Fruit fly (Drosophila melanogaster) whole organism, embryonic: Measurements from ENCODE around the gene PGRP-LF.

Experiments
- ATbp ChIP-seq: fragments of 200-800 bp; sonication (Bioruptor generic); optimal IDR thresholded peaks from 2 replicates; lab custom pipeline; 2017; ENCODE audit warnings: missing biosample characterization, mild to moderate bottlenecking, missing genetic modification characterization, missing genetic modification reagents
- Atf6 ChIP-seq: fragments of 200-800 bp; sonication (Bioruptor generic); IDR thresholded peaks from 2 replicates; pipeline ENCODE4 v1.3.6; 2022; ENCODE audit warnings: missing biosample characterization, missing genetic modification characterization
- Bgb ChIP-seq: fragments of 200-800 bp; sonication (Bioruptor generic); IDR thresholded peaks from 2 replicates; pipeline ENCODE4 v1.3.6; 2022; ENCODE audit warnings: missing biosample characterization, missing genetic modification characterization; ENCODE audit not compliant: partially characterized antibody
- CG11723 ChIP-seq: fragments of 200-800 bp; sonication (Bioruptor generic); optimal IDR thresholded peaks from 2 replicates; lab custom pipeline; 2017; ENCODE audit warnings: missing biosample characterization, mild to moderate bottlenecking, missing genetic modification characterization
- CG15269 ChIP-seq: fragments of 200-800 bp; sonication (Bioruptor generic); optimal IDR thresholded peaks from 2 replicates; lab custom pipeline; 2018; ENCODE audit warnings: missing biosample characterization, mild to moderate bottlenecking, missing genetic modification characterization, moderate library complexity
- CG15479 ChIP-seq: fragments of 200-800 bp; sonication (Bioruptor generic); optimal IDR thresholded peaks from 3 replicates; lab custom pipeline; 2019; ENCODE audit warnings: missing biosample characterization, mild to moderate bottlenecking, missing genetic modification characterization, moderate library complexity
- CG34376 ChIP-seq: fragments of 200-800 bp; sonication (Bioruptor generic); optimal IDR thresholded peaks from 2 replicates; lab custom pipeline; 2018; ENCODE audit warnings: missing biosample characterization, mild to moderate bottlenecking, missing genetic modification characterization
- CG3995 ChIP-seq: fragments of 200-800 bp; sonication (Bioruptor generic); optimal IDR thresholded peaks from 3 replicates; lab custom pipeline; 2016; ENCODE audit warnings: missing biosample characterization, missing genetic modification characterization
- CG43689 ChIP-seq: fragments of 200-800 bp; sonication (Bioruptor generic); IDR thresholded peaks from 2 replicates; pipeline ENCODE4 v1.3.6; 2022; ENCODE audit warnings: missing biosample characterization, missing genetic modification characterization
- CG7839 ChIP-seq: fragments of 200-800 bp; sonication (Bioruptor generic); optimal IDR thresholded peaks from 3 replicates; lab custom pipeline; 2018; ENCODE audit warnings: missing biosample characterization, mild to moderate bottlenecking, missing genetic modification characterization, moderate library complexity
- CG8290 ChIP-seq, 3 experiments: fragments of 200-800 bp; sonication (Bioruptor generic); optimal IDR thresholded peaks; 2 replicates each; lab custom pipeline; 2016 to 2019; ENCODE audit warnings: missing biosample characterization in 3 of 3, missing genetic modification characterization in 3 of 3, mild to moderate bottlenecking in 2 of 3, moderate library complexity in 1 of 3
- Deaf1 ChIP-seq: fragments of 200-800 bp; optimal IDR thresholded peaks from 3 replicates; lab custom pipeline; 2019; ENCODE audit warnings: missing biosample characterization, mild to moderate bottlenecking, missing genetic modification characterization, moderate library complexity
- Drgx ChIP-seq: fragments of 200-800 bp; sonication (Bioruptor generic); IDR thresholded peaks from 2 replicates; pipeline ENCODE4 v1.3.6; 2022; ENCODE audit warnings: missing biosample characterization, missing genetic modification characterization
- Hand ChIP-seq: fragments of 200-800 bp; sonication (Bioruptor generic); optimal IDR thresholded peaks from 2 replicates; lab custom pipeline; 2017; ENCODE audit warnings: mild to moderate bottlenecking, missing biosample characterization, missing genetic modification reagents, missing genetic modification characterization
- Hr3 ChIP-seq: fragments of 200-800 bp; sonication (Bioruptor generic); optimal IDR thresholded peaks from 3 replicates; lab custom pipeline; 2016; ENCODE audit warnings: missing biosample characterization, missing genetic modification characterization
- Hsf ChIP-seq: fragments of 200-800 bp; sonication (Bioruptor generic); optimal IDR thresholded peaks from 3 replicates; lab custom pipeline; 2016; ENCODE audit warnings: missing biosample characterization, missing genetic modification characterization
- Jarid2 ChIP-seq: fragments of 200-800 bp; sonication (Bioruptor generic); optimal IDR thresholded peaks from 3 replicates; lab custom pipeline; 2017; ENCODE audit warnings: mild to moderate bottlenecking, missing biosample characterization, missing genetic modification reagents, missing genetic modification characterization
- Kr ChIP-seq: fragments of 200-800 bp; sonication (Bioruptor generic); optimal IDR thresholded peaks from 2 replicates; lab custom pipeline; 2017; ENCODE audit warnings: missing biosample characterization, mild to moderate bottlenecking, missing genetic modification characterization
- Med ChIP-seq: fragments of 200-800 bp; sonication (Bioruptor generic); peaks from one replicate; lab custom pipeline; 2016; ENCODE audit warnings: missing biosample characterization, missing genetic modification characterization, mild to moderate bottlenecking, inconsistent platforms, moderate library complexity
- Scr ChIP-seq: fragments of 200-800 bp; sonication (Bioruptor generic); IDR thresholded peaks from 2 replicates; pipeline ENCODE4 v1.3.6; 2022; ENCODE audit warnings: missing biosample characterization, missing genetic modification characterization; ENCODE audit not compliant: partially characterized antibody
- Trl ChIP-seq, 3 experiments: fragments of >200 bp in 2 of 3; fragments of 200-800 bp in 1 of 3; sonication (Bioruptor generic) in 1 of 3; optimal IDR thresholded peaks; 2 replicates in 1 of 3; 3 replicates in 2 of 3; lab custom pipeline; 2016 to 2017; ENCODE audit warnings: missing biosample characterization in 1 of 3, missing genetic modification characterization in 1 of 3
- Vsx1 ChIP-seq: fragments of 200-800 bp; sonication (Bioruptor generic); optimal IDR thresholded peaks from 2 replicates; lab custom pipeline; 2017; ENCODE audit warnings: missing biosample characterization, mild to moderate bottlenecking, missing genetic modification characterization, missing genetic modification reagents
- Xrp1 ChIP-seq: fragments of 200-800 bp; sonication (Bioruptor generic); IDR thresholded peaks from 2 replicates; pipeline ENCODE4 v1.3.6; 2022; ENCODE audit warnings: missing biosample characterization, missing genetic modification characterization
- aop ChIP-seq: fragments of 200-800 bp; sonication (Bioruptor generic); IDR thresholded peaks from 2 replicates; pipeline ENCODE4 v1.3.6; 2022; ENCODE audit warnings: missing biosample characterization, missing genetic modification characterization
- cg ChIP-seq: fragments of 200-800 bp; sonication (Bioruptor generic); optimal IDR thresholded peaks from 3 replicates; lab custom pipeline; 2019; ENCODE audit warnings: missing biosample characterization, mild to moderate bottlenecking, missing genetic modification characterization, moderate library complexity
- chinmo ChIP-seq: fragments of 200-800 bp; sonication (Bioruptor generic); IDR thresholded peaks from 4 replicates; pipeline ENCODE4 v1.3.6; 2022; ENCODE audit warnings: missing biosample characterization, missing genetic modification characterization; ENCODE audit not compliant: partially characterized antibody
- ci ChIP-seq: fragments of 200-800 bp; sonication (Bioruptor generic); IDR thresholded peaks from 3 replicates; pipeline ENCODE4 v1.3.6; 2022; ENCODE audit warnings: missing biosample characterization, missing genetic modification characterization
- exex ChIP-seq: fragments of 200-800 bp; sonication (Bioruptor generic); optimal IDR thresholded peaks from 4 replicates; lab custom pipeline; 2018; ENCODE audit warnings: missing biosample characterization, mild to moderate bottlenecking, missing genetic modification characterization, moderate library complexity
- fu2 ChIP-seq: fragments of 200-800 bp; sonication (Bioruptor generic); optimal IDR thresholded peaks from 2 replicates; lab custom pipeline; 2016; ENCODE audit warnings: missing biosample characterization, missing genetic modification characterization
- grau ChIP-seq: fragments of 200-800 bp; optimal IDR thresholded peaks from 3 replicates; lab custom pipeline; 2019; ENCODE audit warnings: missing biosample characterization, mild to moderate bottlenecking, missing genetic modification characterization, moderate library complexity
- jumu ChIP-seq: fragments of 200-800 bp; sonication (Bioruptor generic); optimal IDR thresholded peaks from 3 replicates; lab custom pipeline; 2016; ENCODE audit warnings: missing biosample characterization, missing genetic modification characterization
- nom ChIP-seq: fragments of 200-800 bp; sonication (Bioruptor generic); optimal IDR thresholded peaks from 2 replicates; lab custom pipeline; 2017; ENCODE audit warnings: missing biosample characterization, missing genetic modification characterization, mild to moderate bottlenecking, moderate library complexity, missing genetic modification reagents
- tna ChIP-seq: fragments of 200-800 bp; sonication (Bioruptor generic); IDR thresholded peaks from 2 replicates; pipeline ENCODE4 v1.3.6; 2022; ENCODE audit warnings: missing biosample characterization, missing genetic modification characterization; ENCODE audit not compliant: partially characterized antibody
- vvl ChIP-seq: fragments of 200-800 bp; sonication (Bioruptor generic); IDR thresholded peaks from 2 replicates; pipeline ENCODE4 v1.3.6; 2022; ENCODE audit warnings: missing biosample characterization, missing genetic modification characterization
- z ChIP-seq: fragments of 200-800 bp; sonication (Bioruptor generic); IDR thresholded peaks from 3 replicates; pipeline ENCODE4 v1.3.6; 2022; ENCODE audit warnings: missing biosample characterization, missing genetic modification characterization

The PGRP-LF gene

dm6 chr3L:9340232-9340631, 9.2 kb upstream of the PGRP-LF start:
- TF ChIP-seq Hand (GFP tag; lab: Kevin White, UChicago), result no peak
- no peak for TF ChIP-seq Scr (GFP tag; lab: Robert Waterston, UW)
- no peak for TF ChIP-seq CG43689 (GFP tag; lab: Robert Waterston, UW)
- TF ChIP-seq vvl (GFP tag; lab: Robert Waterston, UW), result peak; percentile 47; the same call in 1 of the 2 replicates
- no peak for TF ChIP-seq CG11723 (GFP tag; lab: Kevin White, UChicago)
- TF ChIP-seq jumu (GFP tag; lab: Kevin White, UChicago), result no peak
- 0 out of 2 replicates have a peak, but pooled peaks have one; percentile 23 for TF ChIP-seq tna
- TF ChIP-seq ci, result peak; percentile 18; the same call in 1 of the 3 replicates
- 0 out of 2 replicates have a peak, but pooled peaks have one; percentile 10 for TF ChIP-seq Bgb (GFP tag; lab: Robert Waterston, UW)
- peak; percentile 6 for TF ChIP-seq Vsx1 (GFP tag; lab: Kevin White, UChicago)
- TF ChIP-seq z (GFP tag; lab: Robert Waterston, UW), result peak; percentile 56; the same call in 2 of the 3 replicates
- TF ChIP-seq Drgx, result 0 out of 2 replicates have a peak, but pooled peaks have one; percentile 28
- no peak for TF ChIP-seq CG8290 (GFP tag; optimal IDR thresholded peaks at IDR 0.05; lab: Kevin White, UChicago)
- peak in 1 of 2 experiments; percentile 42 for TF ChIP-seq CG8290 (tag; optimal IDR thresholded peaks at IDR 0.05; lab: Kevin White, UChicago)
- peak; percentile 69 for TF ChIP-seq Med (GFP tag; lab: Kevin White, UChicago)
- peak; percentile 70 to 82 for TF ChIP-seq Trl (optimal IDR thresholded peaks at IDR 0.05; lab: Kevin White, UChicago)
- TF ChIP-seq Trl (GFP tag; optimal IDR thresholded peaks at IDR 0.05; lab: Kevin White, UChicago), result no peak
- TF ChIP-seq nom (GFP tag; lab: Kevin White, UChicago), result peak; percentile 12
- no peak for TF ChIP-seq Hsf (GFP tag; lab: Kevin White, UChicago)
- no peak for TF ChIP-seq Xrp1 (GFP tag; lab: Robert Waterston, UW)
- TF ChIP-seq Jarid2, result peak; percentile 46

- TF ChIP-seq cg (GFP tag; lab: Kevin White, UChicago) (peak; percentile 62), Trl (optimal IDR thresholded peaks at IDR 0.05; lab: Kevin White, UChicago) (peak; percentile 16 to 18), Trl (GFP tag; optimal IDR thresholded peaks at IDR 0.05; lab: Kevin White, UChicago) (no peak), Hr3 (GFP tag; lab: Kevin White, UChicago) (no peak), Deaf1 (peak; percentile 46), grau (no peak), CG3995 (GFP tag; lab: Kevin White, UChicago) (peak; percentile 15), fu2 (GFP tag; lab: Kevin White, UChicago) (no peak), CG7839 (tag; lab: Kevin White, UChicago) (no peak), exex (tag; lab: Kevin White, UChicago) (no peak), aop (GFP tag; lab: Robert Waterston, UW) (0 out of 2 replicates have a peak, but pooled peaks have one; percentile 10), CG8290 (GFP tag; optimal IDR thresholded peaks at IDR 0.05; lab: Kevin White, UChicago) (no peak), CG8290 (tag; optimal IDR thresholded peaks at IDR 0.05; lab: Kevin White, UChicago) (peak in 1 of 2 experiments; percentile 14), Atf6 (0 out of 2 replicates have a peak, but pooled peaks have one; percentile 16), CG15269 (tag; lab: Kevin White, UChicago) (peak; percentile 62), Kr (GFP tag; lab: Kevin White, UChicago) (no peak), jumu (GFP tag; lab: Kevin White, UChicago) (no peak), ATbp (GFP tag; lab: Kevin White, UChicago) (no peak), CG34376 (GFP tag; lab: Kevin White, UChicago) (no peak), CG15479 (GFP tag; lab: Kevin White, UChicago) (no peak), Med (GFP tag; lab: Kevin White, UChicago) (peak; percentile 53), chinmo (GFP tag; lab: Robert Waterston, UW) (0 out of 4 replicates have a peak, but pooled peaks have one; percentile 45)
Observed at dm6 chr3L:9340839-9341238, 8.6 kb upstream of the PGRP-LF start.
